Worm (Caenorhabditis elegans): ENCODE measurements around the gene D1053.2.

D1053.2 gene

DNA sequence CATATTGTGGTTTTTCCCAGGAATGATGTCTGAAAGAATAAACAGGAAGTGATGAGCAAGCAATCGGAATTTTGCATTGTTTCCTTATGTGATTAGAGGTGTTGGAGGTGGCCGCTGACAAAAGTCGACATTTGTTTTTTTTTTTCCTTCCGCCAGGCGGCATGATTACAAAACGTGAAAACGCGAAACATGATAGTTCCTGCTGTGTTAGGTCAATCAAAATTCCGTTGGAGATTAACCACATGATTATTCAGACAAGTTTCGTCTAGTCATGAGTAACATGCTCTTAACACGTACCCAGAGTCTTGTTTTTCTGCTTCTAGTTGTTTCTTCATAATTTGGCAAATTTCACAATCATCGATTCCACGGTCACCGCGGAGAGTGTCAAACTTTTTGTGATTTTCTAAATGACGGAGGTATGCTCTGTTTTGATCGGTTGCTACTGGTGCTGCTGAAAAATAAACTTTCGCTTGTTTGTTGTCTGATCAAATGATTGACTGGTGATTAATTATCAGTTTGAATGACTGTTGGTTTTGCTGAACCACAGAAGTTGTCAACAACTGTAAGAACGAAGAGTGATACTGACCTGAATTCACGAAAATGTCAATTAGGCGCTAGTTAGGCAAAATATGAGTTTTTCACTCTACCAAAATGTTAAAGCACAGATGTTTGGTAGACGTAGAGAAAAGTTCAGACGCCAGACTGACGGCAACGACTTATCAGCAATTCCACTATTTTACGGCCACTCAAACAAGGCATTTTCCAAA, 48.6 kb upstream of the D1053.2 start (continued):
- TF ChIP-seq attf-4 (tag; optimal IDR thresholded peaks at IDR 0.05): no peak
- TF ChIP-seq hlh-11 (tag; optimal IDR thresholded peaks at IDR 0.05): peak; percentile 49

DNA sequence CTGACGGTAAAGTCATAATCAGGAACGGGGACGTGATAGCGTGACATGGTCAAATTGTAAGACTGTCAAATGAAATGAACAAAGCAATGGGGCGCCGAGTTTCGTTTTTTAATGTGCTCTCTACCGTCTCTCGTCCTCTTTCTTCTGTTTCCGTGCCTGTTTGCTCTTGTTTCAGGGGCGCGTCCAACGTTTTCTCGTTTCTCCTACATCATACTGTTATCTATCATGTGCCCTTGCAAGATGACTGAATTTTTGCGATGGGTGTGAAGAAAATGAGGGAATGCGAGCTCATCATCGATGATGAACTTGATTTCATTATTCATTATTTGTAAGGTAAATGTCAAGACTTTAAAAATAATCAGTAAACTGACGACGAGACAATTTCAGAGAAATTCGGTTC, 47.1 kb upstream of the D1053.2 start, which contains the start of gene T04F8.7:
TSS of gene T04F8.7 (minus strand) at position 130 of the 400 bp plus-strand sequence.
- peak; percentile 66 for TF ChIP-seq nhr-28 (tag; optimal IDR thresholded peaks at IDR 0.05)
- TF ChIP-seq lim-7 (GFP tag; IDR thresholded peaks at IDR 0.05): no peak
- TF ChIP-seq mdt-29 (GFP tag; IDR thresholded peaks at IDR 0.05): no peak
- no peak for TF ChIP-seq mxl-2 (GFP tag; conservative IDR thresholded peaks at IDR 0.05)
- no peak for TF ChIP-seq cey-2 (tag; optimal IDR thresholded peaks at IDR 0.05; ENCODE audit: borderline replicate concordance, insufficient read depth)
- peak; percentile 95 for TF ChIP-seq aha-1 (tag)
- TF ChIP-seq T26A8.4 (GFP tag; IDR thresholded peaks at IDR 0.05): no peak
- no peak for TF ChIP-seq jun-1 (tag; optimal IDR thresholded peaks at IDR 0.05)
- TF ChIP-seq Y48G9A.11 (GFP tag; IDR thresholded peaks at IDR 0.05): no peak
- TF ChIP-seq ceh-28 (tag; optimal IDR thresholded peaks at IDR 0.05): no peak
- no peak for TF ChIP-seq rbr-2 (tag; optimal IDR thresholded peaks at IDR 0.05)
- 0 out of 2 replicates have a peak, but pooled peaks have one; percentile 13 for TF ChIP-seq nhr-41 (GFP tag; IDR thresholded peaks at IDR 0.05)
- TF ChIP-seq dmd-6 (GFP tag; IDR thresholded peaks at IDR 0.05): peak; percentile 88
- TF ChIP-seq lin-38 (GFP tag; IDR thresholded peaks at IDR 0.05): no peak
- TF ChIP-seq F37D6.2 (tag; optimal IDR thresholded peaks at IDR 0.05): no peak
- no peak for TF ChIP-seq nhr-102 (tag; optimal IDR thresholded peaks at IDR 0.05)
- TF ChIP-seq pqm-1 (tag; optimal IDR thresholded peaks at IDR 0.05): peak; percentile 50
- no peak for TF ChIP-seq nhr-42 (GFP tag; IDR thresholded peaks at IDR 0.05)
- no peak for TF ChIP-seq ceh-20 (GFP tag; IDR thresholded peaks at IDR 0.05)
- peak; percentile 38 for TF ChIP-seq nhr-48 (tag; optimal IDR thresholded peaks at IDR 0.05)
- TF ChIP-seq daf-16 (GFP tag; optimal IDR thresholded peaks at IDR 0.05): no peak
- peak; percentile 87 for TF ChIP-seq daf-16 (tag; optimal IDR thresholded peaks at IDR 0.05)
- TF ChIP-seq hlh-11 (tag; optimal IDR thresholded peaks at IDR 0.05): peak; percentile 85
- peak; percentile 13 for TF ChIP-seq nhr-77 (tag; optimal IDR thresholded peaks at IDR 0.05)
- peak; percentile 65 for TF ChIP-seq hlh-30 (tag; optimal IDR thresholded peaks at IDR 0.05; ENCODE audit: insufficient read depth)
- no peak for TF ChIP-seq snpc-4 (tag; optimal IDR thresholded peaks at IDR 0.05)
- no peak for TF ChIP-seq daf-12 (tag; optimal IDR thresholded peaks at IDR 0.05)
- TF ChIP-seq lin-1 (GFP tag; IDR thresholded peaks at IDR 0.05): no peak
- no peak for TF ChIP-seq dpl-1 (GFP tag; optimal IDR thresholded peaks at IDR 0.05)
- TF ChIP-seq daf-8 (GFP tag; IDR thresholded peaks at IDR 0.05): no peak
- TF ChIP-seq tra-1 (GFP tag; IDR thresholded peaks at IDR 0.05): 0 out of 2 replicates have a peak, but pooled peaks have one; percentile 42
- TF ChIP-seq zip-11 (GFP tag; IDR thresholded peaks at IDR 0.05): no peak
- no peak for TF ChIP-seq nhr-25 (tag; optimal IDR thresholded peaks at IDR 0.05; ENCODE audit: borderline replicate concordance, insufficient read depth)
- TF ChIP-seq mxl-3 (GFP tag; optimal IDR thresholded peaks at IDR 0.05): peak; percentile 39
- TF ChIP-seq hif-1 (tag; optimal IDR thresholded peaks at IDR 0.05): peak in 1 of 2 experiments; percentile 32
- TF ChIP-seq dve-1 (tag; optimal IDR thresholded peaks at IDR 0.05; ENCODE audit: insufficient read depth): peak; percentile 75
- TF ChIP-seq ztf-11 (tag; optimal IDR thresholded peaks at IDR 0.05): no peak
- no peak for TF ChIP-seq ces-1 (GFP tag; optimal IDR thresholded peaks at IDR 0.05)

Data from whole organism, L4 larva.